Worm (Caenorhabditis elegans) whole organism, mixed stage, embryonic: ENCODE measurements around the gene msp-19.

Experiments
- M03D4.4 ChIP-seq: sonication (generic microtip); optimal IDR thresholded peaks from 2 replicates; lab custom pipeline; 2017; ENCODE audit warnings: mild to moderate bottlenecking, missing genetic modification characterization, missing compliant biosample characterization
- blmp-1 ChIP-seq: fragments of 150-350 bp; optimal IDR thresholded peaks from 2 replicates; lab custom pipeline; 2014; ENCODE audit warnings: missing biosample characterization, missing genetic modification characterization
- ceh-39 ChIP-seq: fragments of 150-350 bp; optimal IDR thresholded peaks from 2 replicates; lab custom pipeline; 2014; ENCODE audit warnings: missing biosample characterization, missing genetic modification characterization
- ceh-43 ChIP-seq: fragments of 200-800 bp; sonication (Bioruptor generic); optimal IDR thresholded peaks from 2 replicates; lab custom pipeline; 2018; ENCODE audit warnings: mild to moderate bottlenecking, missing genetic modification characterization, moderate library complexity, missing compliant biosample characterization
- ceh-83 ChIP-seq: fragments of 200-800 bp; sonication (Bioruptor generic); optimal IDR thresholded peaks from 2 replicates; lab custom pipeline; 2018; ENCODE audit warnings: mild to moderate bottlenecking, missing genetic modification characterization, missing compliant biosample characterization
- ces-1 ChIP-seq: fragments of 150-350 bp; optimal IDR thresholded peaks from 2 replicates; lab custom pipeline; 2014; ENCODE audit warnings: missing biosample characterization, missing genetic modification reagents, missing genetic modification characterization
- cnd-1 ChIP-seq: fragments of 200-800 bp; sonication (Bioruptor generic); optimal IDR thresholded peaks from 2 replicates; lab custom pipeline; 2018; ENCODE audit warnings: mild to moderate bottlenecking, missing genetic modification characterization, missing compliant biosample characterization
- drap-1 ChIP-seq: fragments of 200-800 bp; sonication (Bioruptor generic); optimal IDR thresholded peaks from 3 replicates; lab custom pipeline; 2018; ENCODE audit warnings: mild to moderate bottlenecking, missing genetic modification characterization, missing compliant biosample characterization
- elt-1 ChIP-seq: sonication (generic microtip); optimal IDR thresholded peaks from 2 replicates; lab custom pipeline; 2017; ENCODE audit warnings: missing genetic modification characterization, mild to moderate bottlenecking, missing compliant biosample characterization, antibody characterized with exemption, moderate library complexity, borderline replicate concordance; ENCODE audit not compliant: insufficient read depth
- elt-3 ChIP-seq: fragments of 150-350 bp; optimal IDR thresholded peaks from 2 replicates; lab custom pipeline; 2014; ENCODE audit warnings: missing biosample characterization, missing genetic modification characterization
- ham-2 ChIP-seq: fragments of 200-800 bp; sonication (Bioruptor generic); optimal IDR thresholded peaks from 2 replicates; lab custom pipeline; 2018; ENCODE audit warnings: mild to moderate bottlenecking, missing genetic modification characterization, missing compliant biosample characterization
- hlh-1 ChIP-seq: fragments of 150-350 bp; optimal IDR thresholded peaks from 2 replicates; lab custom pipeline; 2014; ENCODE audit warnings: missing biosample characterization, missing genetic modification reagents, missing genetic modification characterization
- lin-13 ChIP-seq: fragments of 150-350 bp; optimal IDR thresholded peaks from 2 replicates; lab custom pipeline; 2014; ENCODE audit warnings: missing biosample characterization, missing genetic modification characterization
- mab-5 ChIP-seq: fragments of 150-350 bp; optimal IDR thresholded peaks from 2 replicates; lab custom pipeline; 2014; ENCODE audit warnings: missing biosample characterization, missing genetic modification characterization
- mep-1 ChIP-seq: fragments of 150-350 bp; optimal IDR thresholded peaks from 2 replicates; lab custom pipeline; 2017; ENCODE audit warnings: missing biosample characterization, missing genetic modification reagents, missing genetic modification characterization, inconsistent platforms
- mls-2 ChIP-seq: sonication (generic microtip); optimal IDR thresholded peaks from 2 replicates; lab custom pipeline; 2016; ENCODE audit warnings: mild to moderate bottlenecking, missing genetic modification characterization, moderate library complexity, missing compliant biosample characterization
- nhr-12 ChIP-seq: fragments of 150-350 bp; optimal IDR thresholded peaks from 2 replicates; lab custom pipeline; 2014; ENCODE audit warnings: missing biosample characterization, missing genetic modification characterization
- nhr-237 ChIP-seq: fragments of 150-350 bp; optimal IDR thresholded peaks from 2 replicates; lab custom pipeline; 2014; ENCODE audit warnings: missing biosample characterization, missing genetic modification characterization
- nhr-28 ChIP-seq: fragments of 150-350 bp; optimal IDR thresholded peaks from 2 replicates; lab custom pipeline; 2014; ENCODE audit warnings: missing biosample characterization, missing genetic modification characterization
- nhr-76 ChIP-seq: sonication (generic microtip); optimal IDR thresholded peaks from 2 replicates; lab custom pipeline; 2017; ENCODE audit warnings: missing biosample characterization, missing genetic modification characterization
- pha-4 ChIP-seq: fragments of 150-350 bp; optimal IDR thresholded peaks from 2 replicates; lab custom pipeline; 2018; ENCODE audit warnings: missing biosample characterization, missing genetic modification reagents, missing genetic modification characterization
- sem-2 ChIP-seq: fragments of 200-800 bp; sonication (Bioruptor generic); optimal IDR thresholded peaks from 2 replicates; lab custom pipeline; 2018; ENCODE audit warnings: mild to moderate bottlenecking, missing genetic modification characterization, missing compliant biosample characterization
- snpc-4 ChIP-seq: fragments of 150-350 bp; optimal IDR thresholded peaks from 2 replicates; lab custom pipeline; 2014; ENCODE audit warnings: missing biosample characterization, missing genetic modification characterization
- sptf-1 ChIP-seq: sonication (generic microtip); optimal IDR thresholded peaks from 2 replicates; lab custom pipeline; 2017; ENCODE audit warnings: mild to moderate bottlenecking, missing genetic modification characterization, moderate library complexity, missing compliant biosample characterization
- tbx-8 ChIP-seq: fragments of 200-800 bp; sonication (Bioruptor generic); optimal IDR thresholded peaks from 2 replicates; lab custom pipeline; 2018; ENCODE audit warnings: mild to moderate bottlenecking, missing genetic modification characterization, moderate library complexity, missing compliant biosample characterization
- unc-120 ChIP-seq: sonication (generic microtip); optimal IDR thresholded peaks from 2 replicates; lab custom pipeline; 2017; ENCODE audit warnings: missing genetic modification characterization, missing compliant biosample characterization; ENCODE audit not compliant: poor library complexity, severe bottlenecking
- unc-39 ChIP-seq: fragments of 150-350 bp; optimal IDR thresholded peaks from 2 replicates; lab custom pipeline; 2014; ENCODE audit warnings: missing biosample characterization, missing genetic modification characterization
- unc-62 ChIP-seq: fragments of 150-350 bp; optimal IDR thresholded peaks from 2 replicates; lab custom pipeline; 2014; ENCODE audit warnings: missing biosample characterization, missing genetic modification reagents, missing genetic modification characterization
- zip-8 ChIP-seq: fragments of 150-350 bp; optimal IDR thresholded peaks from 2 replicates; lab custom pipeline; 2014; ENCODE audit warnings: missing biosample characterization, missing genetic modification characterization
- ztf-11 ChIP-seq: fragments of 150-350 bp; optimal IDR thresholded peaks from 2 replicates; lab custom pipeline; 2014; ENCODE audit warnings: missing biosample characterization, missing genetic modification characterization

msp-19 gene

DNA sequence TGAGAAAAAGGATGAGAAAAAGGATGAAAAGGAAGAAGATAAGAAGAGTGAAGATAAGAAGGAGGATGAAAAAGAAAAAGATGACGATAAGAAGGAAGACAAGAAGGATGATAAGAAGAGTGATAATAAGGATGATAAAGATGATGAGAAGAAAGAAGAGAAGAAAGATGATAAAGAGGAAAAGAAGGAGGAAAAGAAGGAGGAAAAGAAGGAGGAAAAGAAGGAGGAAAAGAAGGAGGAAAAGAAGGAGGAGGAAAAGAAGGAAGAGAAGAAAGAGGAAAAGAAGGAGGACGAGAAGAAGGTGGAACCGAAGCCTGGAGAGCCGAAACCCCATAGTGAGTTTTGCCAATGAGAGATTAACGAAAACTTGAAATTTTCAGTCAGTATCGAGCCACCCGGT, 13.0 kb downstream of the msp-19 start:
- TF ChIP-seq pha-4 (tag; lab: Kevin White, UChicago) (no peak), nhr-12 (tag; lab: Kevin White, UChicago) (no peak), nhr-76 (no peak), cnd-1 (no peak), mep-1 (no peak), snpc-4 (tag; lab: Kevin White, UChicago) (no peak), elt-1 (no peak), nhr-237 (tag; lab: Kevin White, UChicago) (no peak), ztf-11 (tag; lab: Kevin White, UChicago) (no peak), ceh-39 (tag; lab: Kevin White, UChicago) (no peak), mls-2 (tag; lab: Kevin White, UChicago) (no peak), M03D4.4 (no peak), unc-120 (tag; lab: Kevin White, UChicago) (no peak)

- TF ChIP-seq pha-4 (tag; lab: Kevin White, UChicago) = no peak
- TF ChIP-seq mls-2 (tag; lab: Kevin White, UChicago) = no peak
- TF ChIP-seq nhr-76 = no peak
- TF ChIP-seq ceh-39 (tag; lab: Kevin White, UChicago) = no peak
- TF ChIP-seq tbx-8 (GFP tag; lab: Kevin White, UChicago) = no peak
- no peak for TF ChIP-seq M03D4.4
- no peak for TF ChIP-seq sem-2 (GFP tag; lab: Kevin White, UChicago)
- no peak for TF ChIP-seq elt-3 (tag; lab: Kevin White, UChicago)
- TF ChIP-seq drap-1 (GFP tag; lab: Kevin White, UChicago) = no peak
- TF ChIP-seq nhr-237 (tag; lab: Kevin White, UChicago) = no peak
- no peak for TF ChIP-seq lin-13 (tag; lab: Kevin White, UChicago)
- TF ChIP-seq ham-2 (GFP tag; lab: Kevin White, UChicago) = no peak
- TF ChIP-seq zip-8 (tag; lab: Kevin White, UChicago) = no peak
Measured at ce11 chrIV:5274123-5274581, 13.8 kb downstream of the msp-19 start, which contains the start of gene slfl-4. Gene slfl-4 (plus strand): TSS chrIV:5274531.

DNA sequence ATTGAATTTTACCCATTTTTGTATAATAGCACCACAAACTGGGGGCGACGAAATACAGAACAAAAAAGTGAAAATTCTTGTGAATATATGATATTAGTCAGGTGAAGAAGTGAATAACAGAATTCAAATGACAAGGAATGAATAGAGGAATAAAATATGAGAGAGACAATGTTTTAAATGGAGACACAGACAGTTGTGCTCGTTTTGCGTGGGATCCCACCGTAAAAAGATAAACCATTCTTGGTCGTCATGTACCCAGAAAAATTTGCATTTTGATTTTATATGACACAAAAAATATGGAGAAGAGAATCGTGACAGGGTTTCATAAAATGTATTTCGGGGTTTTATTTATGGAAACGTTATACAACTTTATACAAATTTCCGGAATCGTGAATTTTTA, 17.4 kb downstream of the msp-19 start, which contains the start of gene F36H12.17:
TSS of gene F36H12.17 (minus strand) at position 101 of the 400 bp plus-strand sequence.
- TF ChIP-seq pha-4 (tag; lab: Kevin White, UChicago) (no peak), ces-1 (GFP tag; lab: Kevin White, UChicago) (no peak), elt-3 (tag; lab: Kevin White, UChicago) (no peak), ceh-39 (tag; lab: Kevin White, UChicago) (no peak), nhr-237 (tag; lab: Kevin White, UChicago) (no peak), tbx-8 (GFP tag; lab: Kevin White, UChicago) (no peak), lin-13 (tag; lab: Kevin White, UChicago) (no peak)

ce11 chrIV:5281457-5281856, 21.1 kb downstream of the msp-19 start:
- TF ChIP-seq unc-39 = no peak
- TF ChIP-seq drap-1 (GFP tag; lab: Kevin White, UChicago) = no peak
- TF ChIP-seq ceh-43 (GFP tag; lab: Kevin White, UChicago) = no peak
- TF ChIP-seq ham-2 (GFP tag; lab: Kevin White, UChicago) = no peak
- TF ChIP-seq blmp-1 = no peak
- no peak for TF ChIP-seq sem-2 (GFP tag; lab: Kevin White, UChicago)
- no peak for TF ChIP-seq unc-62
- TF ChIP-seq ceh-83 = no peak
- TF ChIP-seq ceh-39 (tag; lab: Kevin White, UChicago) = no peak
- no peak for TF ChIP-seq unc-120 (tag; lab: Kevin White, UChicago)
- no peak for TF ChIP-seq elt-1
- TF ChIP-seq M03D4.4 = no peak
- no peak for TF ChIP-seq zip-8 (tag; lab: Kevin White, UChicago)
- TF ChIP-seq nhr-237 (tag; lab: Kevin White, UChicago) = no peak

- TF ChIP-seq elt-3 (tag; lab: Kevin White, UChicago) = no peak
- TF ChIP-seq pha-4 (tag; lab: Kevin White, UChicago) = no peak
- no peak for TF ChIP-seq snpc-4 (tag; lab: Kevin White, UChicago)
- TF ChIP-seq elt-1 = no peak
- no peak for TF ChIP-seq nhr-28
- no peak for TF ChIP-seq lin-13 (tag; lab: Kevin White, UChicago)
Measured at ce11 chrIV:5287190-5287589, 26.8 kb downstream of the msp-19 start.

ce11 chrIV:5288932-5289331, 28.5 kb downstream of the msp-19 start:
- TF ChIP-seq snpc-4 (tag; lab: Kevin White, UChicago) = no peak
- TF ChIP-seq ceh-43 (GFP tag; lab: Kevin White, UChicago) = no peak
- TF ChIP-seq nhr-28 = no peak
- no peak for TF ChIP-seq cnd-1
- TF ChIP-seq mep-1 = no peak
- no peak for TF ChIP-seq nhr-76
- TF ChIP-seq ham-2 (GFP tag; lab: Kevin White, UChicago) = no peak
- TF ChIP-seq elt-1 = no peak
- no peak for TF ChIP-seq mab-5 (tag; lab: Kevin White, UChicago)
- no peak for TF ChIP-seq ceh-39 (tag; lab: Kevin White, UChicago)
- no peak for TF ChIP-seq ztf-11 (tag; lab: Kevin White, UChicago)
- TF ChIP-seq unc-62 = no peak
- TF ChIP-seq nhr-12 (tag; lab: Kevin White, UChicago) = no peak
- no peak for TF ChIP-seq hlh-1 (tag; lab: Kevin White, UChicago)
- TF ChIP-seq sptf-1 (tag; lab: Kevin White, UChicago) = no peak
